Worm (Caenorhabditis elegans) whole organism, young adult: ENCODE measurements around the gene cuc-1.

ENCODE experiments used
- B0035.1 ChIP-seq: sonication (generic microtip); optimal IDR thresholded peaks from 2 replicates; lab custom pipeline; 2016; ENCODE audit warnings: missing genetic modification characterization, mild to moderate bottlenecking, missing compliant biosample characterization, missing genotype, missing genetic modification reagents
- C17E4.6 ChIP-seq: fragments of 200-800 bp; sonication (Bioruptor generic); IDR thresholded peaks from 2 replicates; pipeline ENCODE4 v1.3.6; 2022; ENCODE audit warnings: missing genetic modification reagents, missing genetic modification characterization, missing compliant biosample characterization
- F10E7.11 ChIP-seq: sonication (generic microtip); optimal IDR thresholded peaks from 2 replicates; lab custom pipeline; 2017; ENCODE audit warnings: mild to moderate bottlenecking, missing genetic modification characterization, moderate library complexity, missing compliant biosample characterization
- F23B12.7 ChIP-seq: sonication (generic microtip); optimal IDR thresholded peaks from 2 replicates; lab custom pipeline; 2017; ENCODE audit warnings: missing genetic modification characterization, mild to moderate bottlenecking, missing compliant biosample characterization, antibody characterized with exemption, moderate library complexity; ENCODE audit not compliant: insufficient read depth
- F33H1.4 ChIP-seq: fragments of 200-800 bp; sonication (Bioruptor generic); IDR thresholded peaks from 2 replicates; pipeline ENCODE4 v1.3.6; 2022; ENCODE audit warnings: missing genetic modification reagents, missing genetic modification characterization, missing compliant biosample characterization
- F39B2.1 ChIP-seq: fragments of 200-800 bp; sonication (Bioruptor generic); IDR thresholded peaks from 2 replicates; pipeline ENCODE4 v1.3.6; 2022; ENCODE audit warnings: missing genetic modification reagents, missing genetic modification characterization, missing compliant biosample characterization
- F57A8.1 ChIP-seq: fragments of 200-800 bp; sonication (Bioruptor generic); optimal IDR thresholded peaks from 2 replicates; lab custom pipeline; 2018; ENCODE audit warnings: mild to moderate bottlenecking, missing genetic modification characterization, moderate library complexity, missing compliant biosample characterization
- F57C9.4 ChIP-seq: sonication (generic microtip); optimal IDR thresholded peaks from 2 replicates; lab custom pipeline; 2017; ENCODE audit warnings: mild to moderate bottlenecking, missing genetic modification characterization, missing compliant biosample characterization
- K12H6.12 ChIP-seq: fragments of 200-800 bp; sonication (Bioruptor generic); optimal IDR thresholded peaks from 2 replicates; lab custom pipeline; 2018; ENCODE audit warnings: mild to moderate bottlenecking, missing genetic modification characterization, missing compliant biosample characterization
- Y53G8AR.9 ChIP-seq: fragments of 200-800 bp; sonication (Bioruptor generic); conservative IDR thresholded peaks from 2 replicates; pipeline ENCODE4 v1.3.6; 2022; ENCODE audit warnings: missing genetic modification reagents, missing genetic modification characterization, missing compliant biosample characterization
- Y67H2A.10 ChIP-seq: fragments of 200-800 bp; sonication (Bioruptor generic); conservative IDR thresholded peaks from 2 replicates; pipeline ENCODE4 v1.3.6; 2022; ENCODE audit warnings: missing genetic modification reagents, missing genetic modification characterization, missing compliant biosample characterization
- Y79H2A.3 ChIP-seq: fragments of 200-800 bp; sonication (Bioruptor generic); conservative IDR thresholded peaks from 2 replicates; pipeline ENCODE4 v1.3.6; 2022; ENCODE audit warnings: missing genetic modification reagents, missing genetic modification characterization, missing compliant biosample characterization
- ama-1 ChIP-seq, 3 experiments: fragments of 150-350 bp in 1 of 3; sonication (generic microtip) in 2 of 3; optimal IDR thresholded peaks; 2 replicates each; lab custom pipeline; 2014 to 2018; ENCODE audit warnings: missing biosample characterization in 2 of 3, missing genetic modification characterization in 2 of 3, missing genetic modification reagents in 2 of 3
- attf-3 ChIP-seq: fragments of 200-800 bp; sonication (Bioruptor generic); conservative IDR thresholded peaks from 2 replicates; pipeline ENCODE4 v1.3.6; 2022; ENCODE audit warnings: missing genetic modification reagents, missing genetic modification characterization, missing compliant biosample characterization
- attf-5 ChIP-seq: fragments of 200-800 bp; sonication (Bioruptor generic); optimal IDR thresholded peaks from 2 replicates; lab custom pipeline; 2018; ENCODE audit warnings: mild to moderate bottlenecking, missing genetic modification characterization, missing compliant biosample characterization
- bed-1 ChIP-seq: fragments of 200-800 bp; sonication (Bioruptor generic); IDR thresholded peaks from 2 replicates; pipeline ENCODE4 v1.3.6; 2022; ENCODE audit warnings: missing genetic modification reagents, missing genetic modification characterization, missing compliant biosample characterization
- ccch-3 ChIP-seq: fragments of 200-800 bp; sonication (Bioruptor generic); optimal IDR thresholded peaks from 2 replicates; lab custom pipeline; 2018; ENCODE audit warnings: mild to moderate bottlenecking, missing genetic modification characterization, missing compliant biosample characterization
- ceh-79 ChIP-seq: sonication (generic microtip); optimal IDR thresholded peaks from 2 replicates; lab custom pipeline; 2017; ENCODE audit warnings: mild to moderate bottlenecking, missing genetic modification characterization, missing compliant biosample characterization
- die-1 ChIP-seq: sonication (generic microtip); optimal IDR thresholded peaks from 2 replicates; lab custom pipeline; 2016; ENCODE audit warnings: missing genotype, mild to moderate bottlenecking, missing genetic modification characterization, missing compliant biosample characterization
- egl-44 ChIP-seq: fragments of 200-800 bp; sonication (Bioruptor generic); IDR thresholded peaks from 2 replicates; pipeline ENCODE4 v1.3.6; 2022; ENCODE audit warnings: missing genetic modification reagents, missing genetic modification characterization, missing compliant biosample characterization
- him-1 ChIP-seq: sonication (generic microtip); optimal IDR thresholded peaks from 2 replicates; lab custom pipeline; 2016; ENCODE audit warnings: missing genotype, missing genetic modification reagents, missing genetic modification characterization, missing compliant biosample characterization
- hlh-26 ChIP-seq: fragments of 200-800 bp; sonication (Bioruptor generic); conservative IDR thresholded peaks from 2 replicates; pipeline ENCODE4 v1.3.6; 2022; ENCODE audit warnings: missing genetic modification reagents, missing genetic modification characterization, missing compliant biosample characterization
- lag-1 ChIP-seq: fragments of 200-800 bp; sonication (Bioruptor generic); IDR thresholded peaks from 2 replicates; pipeline ENCODE4 v1.3.6; 2022; ENCODE audit warnings: missing genetic modification reagents, missing genetic modification characterization, missing compliant biosample characterization
- lin-54 ChIP-seq: fragments of 200-800 bp; sonication (Bioruptor generic); optimal IDR thresholded peaks from 2 replicates; lab custom pipeline; 2018; ENCODE audit warnings: mild to moderate bottlenecking, missing genetic modification characterization, missing compliant biosample characterization
- lsl-1 ChIP-seq: fragments of 200-800 bp; sonication (Bioruptor generic); optimal IDR thresholded peaks from 2 replicates; lab custom pipeline; 2018; ENCODE audit warnings: mild to moderate bottlenecking, missing genetic modification characterization, moderate library complexity, missing compliant biosample characterization
- lsy-27 ChIP-seq: sonication (generic microtip); optimal IDR thresholded peaks from 2 replicates; lab custom pipeline; 2017; ENCODE audit warnings: missing genetic modification characterization, mild to moderate bottlenecking, missing compliant biosample characterization, antibody characterized with exemption, missing genotype, borderline replicate concordance; ENCODE audit not compliant: insufficient read depth
- madf-3 ChIP-seq: fragments of 200-800 bp; sonication (Bioruptor generic); IDR thresholded peaks from 2 replicates; pipeline ENCODE4 v1.3.6; 2022; ENCODE audit warnings: missing genetic modification reagents, missing genetic modification characterization, missing compliant biosample characterization
- madf-6 ChIP-seq: fragments of 200-800 bp; sonication (Bioruptor generic); IDR thresholded peaks from 2 replicates; pipeline ENCODE4 v1.3.6; 2022; ENCODE audit warnings: missing genetic modification reagents, missing genetic modification characterization, missing compliant biosample characterization
- mel-28 ChIP-seq: sonication (generic microtip); optimal IDR thresholded peaks from 2 replicates; lab custom pipeline; 2016; ENCODE audit warnings: borderline replicate concordance, mild to moderate bottlenecking, missing genetic modification characterization, missing compliant biosample characterization
- mes-4 ChIP-seq: sonication (generic microtip); optimal IDR thresholded peaks from 2 replicates; lab custom pipeline; 2016; ENCODE audit warnings: missing genotype, missing genetic modification characterization, missing compliant biosample characterization
- nfya-2 ChIP-seq: fragments of 200-800 bp; sonication (Bioruptor generic); IDR thresholded peaks from 2 replicates; pipeline ENCODE4 v1.3.6; 2022; ENCODE audit warnings: missing genetic modification reagents, missing genetic modification characterization, missing compliant biosample characterization
- nhr-90 ChIP-seq: sonication (generic microtip); optimal IDR thresholded peaks from 2 replicates; lab custom pipeline; 2016; ENCODE audit warnings: missing genotype, mild to moderate bottlenecking, missing genetic modification characterization, missing compliant biosample characterization
- pbrm-1 ChIP-seq: fragments of 200-800 bp; sonication (Bioruptor generic); IDR thresholded peaks from 2 replicates; pipeline ENCODE4 v1.3.6; 2022; ENCODE audit warnings: missing genetic modification reagents, missing genetic modification characterization, missing compliant biosample characterization
- rcor-1 ChIP-seq: fragments of 200-800 bp; sonication (Bioruptor generic); IDR thresholded peaks from 2 replicates; pipeline ENCODE4 v1.3.6; 2022; ENCODE audit warnings: missing genetic modification reagents, missing genetic modification characterization, missing compliant biosample characterization
- repo-1 ChIP-seq: sonication (generic microtip); optimal IDR thresholded peaks from 2 replicates; lab custom pipeline; 2017; ENCODE audit warnings: mild to moderate bottlenecking, missing genetic modification characterization, missing compliant biosample characterization
- sdz-38 ChIP-seq: sonication (generic microtip); optimal IDR thresholded peaks from 2 replicates; lab custom pipeline; 2016; ENCODE audit warnings: missing genotype, missing genetic modification characterization, missing compliant biosample characterization
- sea-2 ChIP-seq: fragments of 200-800 bp; sonication (Bioruptor generic); IDR thresholded peaks from 2 replicates; pipeline ENCODE4 v1.3.6; 2022; ENCODE audit warnings: missing genetic modification characterization, missing compliant biosample characterization
- snpc-1.1 ChIP-seq: sonication (generic microtip); optimal IDR thresholded peaks from 2 replicates; lab custom pipeline; 2017; ENCODE audit warnings: missing genetic modification characterization, mild to moderate bottlenecking, missing compliant biosample characterization, antibody characterized with exemption, moderate library complexity, missing genotype, missing genetic modification reagents; ENCODE audit not compliant: insufficient read depth
- snpc-1.3 ChIP-seq: sonication (generic microtip); optimal IDR thresholded peaks from 2 replicates; lab custom pipeline; 2017; ENCODE audit warnings: missing genetic modification characterization, mild to moderate bottlenecking, missing compliant biosample characterization, antibody characterized with exemption, moderate library complexity, missing genotype, missing genetic modification reagents; ENCODE audit not compliant: insufficient read depth
- tbp1 ChIP-seq: fragments of 200-800 bp; sonication (Bioruptor generic); optimal IDR thresholded peaks from 2 replicates; lab custom pipeline; 2018; ENCODE audit warnings: mild to moderate bottlenecking, missing genetic modification characterization, missing compliant biosample characterization

The cuc-1 gene

DNA sequence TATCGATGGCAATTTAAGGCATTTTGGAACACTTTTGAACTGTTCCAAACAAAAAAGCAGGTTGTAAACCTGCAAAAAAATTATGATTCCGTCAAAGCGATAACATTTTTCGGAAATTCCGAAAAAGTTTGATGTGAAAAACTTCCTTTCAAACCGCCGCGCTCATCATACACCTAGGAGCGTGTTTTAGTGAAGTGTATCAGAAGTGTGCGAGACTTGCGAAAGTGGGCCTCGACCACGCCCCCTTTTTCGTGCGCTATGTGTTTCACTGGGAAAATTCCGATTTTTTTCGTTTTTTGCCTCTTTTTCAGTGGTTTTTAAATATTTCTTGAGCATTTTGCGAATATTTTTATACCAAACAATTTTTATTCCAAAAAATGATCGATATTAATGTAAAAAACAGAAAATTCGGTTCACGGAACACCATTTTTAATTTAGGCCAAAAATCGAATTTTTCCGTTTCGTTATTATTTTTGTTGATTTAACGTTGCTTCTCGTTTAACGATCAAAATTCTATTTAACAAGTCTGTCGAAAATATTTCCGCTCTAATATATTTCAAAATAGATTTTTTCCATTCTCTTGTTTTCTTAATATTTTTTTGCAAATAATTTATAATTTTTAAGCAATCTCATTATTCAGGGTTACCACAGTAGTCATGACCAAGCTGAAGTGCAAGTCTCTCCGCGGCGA lies 6.1 kb downstream of the cuc-1 start, which contains the start of gene rpl-35 (continued):
- TF ChIP-seq K12H6.12 (tag; lab: Kevin White, UChicago) = peak; percentile 99

DNA sequence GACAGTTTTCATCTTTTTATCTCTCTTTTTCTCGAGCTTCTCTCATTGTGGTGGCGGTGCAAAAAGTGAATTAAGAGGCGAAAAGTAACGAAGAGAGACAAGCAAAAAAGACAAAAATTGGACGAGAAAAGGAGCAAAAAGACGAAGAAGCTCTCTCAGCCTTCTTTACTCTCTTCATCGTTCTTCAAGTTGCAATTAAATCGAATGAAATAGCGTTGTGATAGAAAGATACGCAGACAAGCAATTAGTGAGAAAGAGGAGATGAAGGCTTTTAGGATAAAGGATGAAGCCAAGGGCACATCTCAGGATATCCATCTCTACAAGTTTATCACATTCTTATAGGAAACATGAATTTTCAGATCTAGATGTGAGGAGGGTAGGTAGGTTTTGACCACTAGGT lies 12.6 kb downstream of the cuc-1 start:
- no peak for TF ChIP-seq die-1 (tag; lab: Kevin White, UChicago)
- TF ChIP-seq lag-1 = no peak
- TF ChIP-seq nfya-2 (GFP tag; lab: Robert Waterston, UW) = no peak
- no peak for TF ChIP-seq F10E7.11 (tag; lab: Kevin White, UChicago)
- no peak for TF ChIP-seq mes-4
- TF ChIP-seq rcor-1 (GFP tag; lab: Robert Waterston, UW) = no peak
- no peak for TF ChIP-seq lin-54 (GFP tag; lab: Kevin White, UChicago)
- no peak for TF ChIP-seq F57A8.1
- TF ChIP-seq mel-28 (tag; lab: Kevin White, UChicago) = no peak
- no peak for TF ChIP-seq F57C9.4 (tag; lab: Kevin White, UChicago)
- TF ChIP-seq attf-3 (GFP tag; lab: Robert Waterston, UW) = no peak

DNA sequence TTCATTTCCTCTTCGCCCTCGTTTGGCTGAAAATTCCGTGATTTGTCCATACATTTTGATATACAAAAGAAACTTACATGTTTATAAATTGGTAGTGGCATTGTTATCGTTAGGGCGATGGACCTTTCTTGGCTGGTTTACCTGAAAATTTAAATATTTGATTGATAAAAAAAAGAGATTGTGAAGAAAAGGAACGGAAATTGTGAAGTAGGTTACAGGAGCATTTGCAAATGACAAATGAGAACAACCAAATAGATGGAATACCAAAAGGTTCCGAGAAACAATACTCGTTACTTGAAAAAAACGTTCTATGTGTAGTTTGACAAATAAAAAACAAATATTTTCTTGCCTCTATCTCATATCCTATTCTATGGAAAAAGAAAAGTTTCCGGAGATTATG lies 17.2 kb downstream of the cuc-1 start, which contains the start of gene ZK652.8:
TSS of gene ZK652.8 (minus strand) at position 101 of the 400 bp plus-strand sequence.
- TF ChIP-seq ama-1 (optimal IDR thresholded peaks at IDR 0.05; lab: Kevin White, UChicago) (no peak), ama-1 (GFP tag; optimal IDR thresholded peaks at IDR 0.05; lab: Kevin White, UChicago) (no peak), pbrm-1 (no peak), ceh-79 (tag; lab: Kevin White, UChicago) (no peak), lin-54 (GFP tag; lab: Kevin White, UChicago) (no peak), snpc-1.1 (no peak), attf-5 (GFP tag; lab: Kevin White, UChicago) (no peak), him-1 (tag; lab: Kevin White, UChicago) (no peak), repo-1 (tag; lab: Kevin White, UChicago) (no peak), K12H6.12 (tag; lab: Kevin White, UChicago) (no peak), sea-2 (no peak), madf-3 (GFP tag; lab: Robert Waterston, UW) (no peak), Y67H2A.10 (GFP tag; lab: Robert Waterston, UW) (no peak), C17E4.6 (GFP tag; lab: Robert Waterston, UW) (no peak), F23B12.7 (tag; lab: Kevin White, UChicago) (no peak), Y79H2A.3 (no peak), F57C9.4 (tag; lab: Kevin White, UChicago) (no peak)

DNA sequence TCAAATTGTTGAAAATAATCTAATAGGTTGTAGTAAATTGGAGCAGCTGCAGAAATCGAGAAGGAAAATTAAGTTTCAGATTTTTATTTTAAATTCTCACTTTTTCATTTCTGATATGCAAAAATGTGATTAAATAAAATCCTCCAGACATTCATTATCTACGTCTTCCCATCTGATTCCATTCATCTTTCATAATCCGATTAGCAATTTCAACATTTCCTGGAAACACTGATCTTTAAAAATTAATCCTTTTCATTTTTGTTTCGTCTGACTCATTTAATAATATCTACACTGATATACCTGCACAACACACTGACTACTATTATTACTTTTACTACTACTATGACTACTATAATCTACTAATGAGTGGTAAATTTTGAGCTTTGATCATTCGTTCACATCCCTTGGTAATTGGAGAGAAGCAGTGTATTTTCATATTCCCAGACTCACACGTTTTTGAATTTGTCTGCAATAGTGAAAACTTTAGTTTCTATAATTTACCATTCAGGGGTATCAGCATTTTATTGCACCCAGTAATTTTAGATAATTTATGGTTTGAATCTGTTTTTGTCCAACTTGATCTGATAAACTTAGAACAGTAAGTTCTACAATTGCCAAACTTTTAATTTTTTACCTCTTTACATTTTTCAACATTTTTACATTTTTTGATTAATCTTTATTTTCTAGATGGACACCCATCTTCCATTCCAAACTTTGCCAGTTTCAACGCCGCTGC lies 21.7 kb downstream of the cuc-1 start, which contains the start of gene ceh-23:
TSS of gene ceh-23 (plus strand) at position 686 of the 736 bp plus-strand sequence.
- TF ChIP-seq lsy-27 (tag; lab: Kevin White, UChicago) = no peak
- TF ChIP-seq ccch-3 (GFP tag; lab: Kevin White, UChicago) = no peak
- TF ChIP-seq snpc-1.3 (tag; lab: Kevin White, UChicago) = no peak
- no peak for TF ChIP-seq F39B2.1
- no peak for TF ChIP-seq ama-1 (optimal IDR thresholded peaks at IDR 0.05; lab: Kevin White, UChicago)
- no peak for TF ChIP-seq ama-1 (GFP tag; optimal IDR thresholded peaks at IDR 0.05; lab: Kevin White, UChicago)
- TF ChIP-seq bed-1 (GFP tag; lab: Robert Waterston, UW) = no peak
- TF ChIP-seq F57A8.1 = no peak
- TF ChIP-seq madf-6 (GFP tag; lab: Robert Waterston, UW) = no peak
- no peak for TF ChIP-seq sdz-38 (tag; lab: Kevin White, UChicago)
- no peak for TF ChIP-seq lsl-1 (GFP tag; lab: Kevin White, UChicago)
- no peak for TF ChIP-seq B0035.1 (tag; lab: Kevin White, UChicago)
- no peak for TF ChIP-seq egl-44 (GFP tag; lab: Robert Waterston, UW)
- no peak for TF ChIP-seq nhr-90
- no peak for TF ChIP-seq tbp1
- TF ChIP-seq Y53G8AR.9 (GFP tag; lab: Robert Waterston, UW) = no peak
- no peak for TF ChIP-seq F33H1.4 (GFP tag; lab: Robert Waterston, UW)
- TF ChIP-seq hlh-26 = no peak
